ENCODE assay signal across 1 fruit fly cellular context in genomic region chr2L:10856328-10856942, dm6.
TF ChIP-seq lines count a peak whose summit lies in the region.

TSS of gene Dnz1 (minus strand) at chr2L:10856644.

TF ChIP-seq in whole organism, embryonic, 481 proteins besides CTCF, POLR2A, EP300 and RAD21 (continued from another document):
- TF ChIP-seq CG17361 (GFP tag; IDR thresholded peaks at IDR 0.05; lab: Robert Waterston, UW) (peak; percentile 64), GATAe (GFP tag; conservative IDR thresholded peaks at IDR 0.05; lab: Robert Waterston, UW) (no peak), pnt (GFP tag; optimal IDR thresholded peaks at IDR 0.05; lab: Kevin White, UChicago) (peak; percentile 18)
